Worm (Caenorhabditis elegans) whole organism, L4 larva: ENCODE data around the gene mbl-1.

Experiments used
- F26F4.8 ChIP-seq: fragments of 200-800 bp; sonication (Bioruptor generic); conservative IDR thresholded peaks from 2 replicates; pipeline ENCODE4 v1.3.6; 2022; ENCODE audit warnings: missing genetic modification characterization, missing compliant biosample characterization
- F37D6.2 ChIP-seq: sonication (generic microtip); optimal IDR thresholded peaks from 2 replicates; lab custom pipeline; 2016; ENCODE audit warnings: mild to moderate bottlenecking, missing genetic modification characterization, missing compliant biosample characterization
- F49E8.2 ChIP-seq: sonication (generic microtip); optimal IDR thresholded peaks from 2 replicates; lab custom pipeline; 2016; ENCODE audit warnings: missing compliant biosample characterization, mild to moderate bottlenecking, missing genetic modification characterization, borderline replicate concordance
- R02D3.7 ChIP-seq: fragments of 150-350 bp; sonication (generic microtip); optimal IDR thresholded peaks from 3 replicates; lab custom pipeline; 2014; ENCODE audit warnings: missing biosample characterization, missing genetic modification characterization
- T26A8.4 ChIP-seq: fragments of 200-800 bp; sonication (Bioruptor generic); IDR thresholded peaks from 2 replicates; pipeline ENCODE4 v1.3.6; 2022; ENCODE audit warnings: missing genetic modification characterization, missing compliant biosample characterization
- Y105C5A.15 ChIP-seq: fragments of 200-800 bp; sonication (Bioruptor generic); IDR thresholded peaks from 2 replicates; pipeline ENCODE4 v1.3.6; 2022; ENCODE audit warnings: missing genetic modification characterization, missing compliant biosample characterization
- Y48G9A.11 ChIP-seq: fragments of 200-800 bp; sonication (Bioruptor generic); IDR thresholded peaks from 2 replicates; pipeline ENCODE4 v1.3.6; 2022; ENCODE audit warnings: missing genetic modification reagents, missing genetic modification characterization, missing compliant biosample characterization
- Y75B8A.6 ChIP-seq: fragments of 200-800 bp; sonication (Bioruptor generic); IDR thresholded peaks from 2 replicates; pipeline ENCODE4 v1.3.6; 2022; ENCODE audit warnings: missing genetic modification reagents, missing genetic modification characterization, missing compliant biosample characterization
- aha-1 ChIP-seq: fragments of 150-350 bp; peaks from one replicate; lab custom pipeline; 2014; ENCODE audit warnings: missing biosample characterization, missing genetic modification characterization
- ama-1 ChIP-seq: fragments of 150-350 bp; optimal IDR thresholded peaks from 2 replicates; lab custom pipeline; 2014; ENCODE audit warnings: inconsistent platforms, mixed read lengths
- ceh-32 ChIP-seq: sonication (generic microtip); optimal IDR thresholded peaks from 2 replicates; lab custom pipeline; 2016; ENCODE audit warnings: mild to moderate bottlenecking, missing genetic modification characterization, missing compliant biosample characterization; ENCODE audit not compliant: poor library complexity
- ceh-44 ChIP-seq: fragments of 200-800 bp; sonication (Bioruptor generic); IDR thresholded peaks from 2 replicates; pipeline ENCODE4 v1.3.6; 2022; ENCODE audit warnings: missing genetic modification reagents, missing genetic modification characterization, missing compliant biosample characterization
- ces-1 ChIP-seq: fragments of 150-350 bp; sonication (generic microtip); optimal IDR thresholded peaks from 4 replicates; lab custom pipeline; 2014; ENCODE audit warnings: missing biosample characterization, missing genetic modification reagents, missing genetic modification characterization
- ctbp-1 ChIP-seq: fragments of 200-800 bp; sonication (Bioruptor generic); IDR thresholded peaks from 2 replicates; pipeline ENCODE4 v1.3.6; 2022; ENCODE audit warnings: missing genetic modification reagents, missing genetic modification characterization, missing compliant biosample characterization
- dmd-6 ChIP-seq: fragments of 200-800 bp; sonication (Bioruptor generic); IDR thresholded peaks from 2 replicates; pipeline ENCODE4 v1.3.6; 2022; ENCODE audit warnings: missing genetic modification reagents, missing genetic modification characterization, missing compliant biosample characterization
- dmd-8 ChIP-seq: fragments of 200-800 bp; sonication (Bioruptor generic); IDR thresholded peaks from 2 replicates; pipeline ENCODE4 v1.3.6; 2022; ENCODE audit warnings: missing genetic modification characterization, missing compliant biosample characterization
- duxl-1 ChIP-seq: sonication (generic microtip); optimal IDR thresholded peaks from 2 replicates; lab custom pipeline; 2016; ENCODE audit warnings: mild to moderate bottlenecking, missing genetic modification characterization, moderate library complexity, missing compliant biosample characterization; ENCODE audit not compliant: poor library complexity
- egl-43 ChIP-seq: fragments of 200-800 bp; sonication (Bioruptor generic); IDR thresholded peaks from 2 replicates; pipeline ENCODE4 v1.3.6; 2022; ENCODE audit warnings: missing genetic modification reagents, missing genetic modification characterization, missing compliant biosample characterization
- fkh-10 ChIP-seq: fragments of 150-350 bp; optimal IDR thresholded peaks from 2 replicates; lab custom pipeline; 2014; ENCODE audit warnings: missing biosample characterization, missing genetic modification reagents, missing genetic modification characterization
- fos-1 ChIP-seq: fragments of 150-350 bp; optimal IDR thresholded peaks from 2 replicates; lab custom pipeline; 2014; ENCODE audit warnings: missing biosample characterization, missing genetic modification characterization
- hif-1 ChIP-seq, 2 experiments: sonication (generic microtip); optimal IDR thresholded peaks; 2 replicates each; lab custom pipeline; 2016 to 2017; ENCODE audit warnings: missing compliant biosample characterization in 2 of 2, missing genetic modification characterization in 2 of 2, missing genetic modification reagents in 2 of 2, missing genotype in 2 of 2, mild to moderate bottlenecking in 1 of 2
- hmg-1.1 ChIP-seq: fragments of 200-800 bp; sonication (Bioruptor generic); IDR thresholded peaks from 2 replicates; pipeline ENCODE4 v1.3.6; 2022; ENCODE audit warnings: missing genetic modification reagents, missing genetic modification characterization, missing compliant biosample characterization
- lim-7 ChIP-seq: fragments of 200-800 bp; sonication (Bioruptor generic); IDR thresholded peaks from 2 replicates; pipeline ENCODE4 v1.3.6; 2022; ENCODE audit warnings: missing genetic modification characterization, missing compliant biosample characterization
- lin-13 ChIP-seq: fragments of 150-350 bp; optimal IDR thresholded peaks from 2 replicates; lab custom pipeline; 2014; ENCODE audit warnings: missing biosample characterization, missing genetic modification reagents, missing genetic modification characterization
- lin-29 ChIP-seq: fragments of 200-800 bp; sonication (Bioruptor generic); IDR thresholded peaks from 2 replicates; pipeline ENCODE4 v1.3.6; 2022; ENCODE audit warnings: missing genetic modification reagents, missing genetic modification characterization, missing compliant biosample characterization
- lsy-2 ChIP-seq, 2 experiments: fragments of 150-350 bp in 1 of 2; sonication (generic microtip) in 1 of 2; optimal IDR thresholded peaks; 2 replicates each; lab custom pipeline; 2014 to 2017; ENCODE audit warnings: missing biosample characterization in 2 of 2, missing genetic modification characterization in 2 of 2
- nhr-102 ChIP-seq: sonication (generic microtip); optimal IDR thresholded peaks from 2 replicates; lab custom pipeline; 2016; ENCODE audit warnings: mild to moderate bottlenecking, missing genetic modification characterization, moderate library complexity, missing compliant biosample characterization
- nhr-237 ChIP-seq: sonication (generic microtip); optimal IDR thresholded peaks from 2 replicates; lab custom pipeline; 2017; ENCODE audit warnings: missing biosample characterization, missing genetic modification characterization
- saeg-2 ChIP-seq: fragments of 200-800 bp; sonication (Bioruptor generic); IDR thresholded peaks from 2 replicates; pipeline ENCODE4 v1.3.6; 2022; ENCODE audit warnings: missing genetic modification reagents, missing genetic modification characterization, missing compliant biosample characterization
- set-16 ChIP-seq: fragments of 200-800 bp; sonication (Bioruptor generic); IDR thresholded peaks from 2 replicates; pipeline ENCODE4 v1.3.6; 2022; ENCODE audit warnings: missing genetic modification reagents, missing genetic modification characterization, missing compliant biosample characterization
- snpc-4 ChIP-seq: fragments of 150-350 bp; optimal IDR thresholded peaks from 2 replicates; lab custom pipeline; 2014; ENCODE audit warnings: missing biosample characterization, missing genetic modification characterization

Gene mbl-1

ce11 chrX:17003473-17004123 lies 25.2 kb downstream of the mbl-1 start (continued):
- TF ChIP-seq nhr-102 (no peak), Y75B8A.6 (no peak), fkh-10 (GFP tag; lab: Kevin White, UChicago) (no peak), R02D3.7 (tag; lab: Kevin White, UChicago) (no peak), ces-1 (GFP tag; lab: Kevin White, UChicago) (peak; percentile 49), egl-43 (no peak), ceh-32 (tag; lab: Kevin White, UChicago) (no peak), aha-1 (tag; lab: Kevin White, UChicago) (peak; percentile 91), lsy-2 (tag; optimal IDR thresholded peaks at IDR 0.05; lab: Kevin White, UChicago) (peak in 1 of 2 experiments; percentile 13), snpc-4 (tag; lab: Kevin White, UChicago) (no peak), F49E8.2 (tag; lab: Kevin White, UChicago) (no peak)

ce11 chrX:17006843-17007242 lies 28.4 kb downstream of the mbl-1 start:
- TF ChIP-seq egl-43 (0 out of 2 replicates have a peak, but pooled peaks have one; percentile 35), set-16 (GFP tag; lab: Robert Waterston, UW) (peak; percentile 84), lim-7 (GFP tag; lab: Robert Waterston, UW) (no peak)
- TF ChIP-seq, all 104 proteins: peak for 2

- TF ChIP-seq saeg-2 (GFP tag; lab: Robert Waterston, UW) (no peak), duxl-1 (tag; lab: Kevin White, UChicago) (no peak), nhr-102 (no peak), ctbp-1 (GFP tag; lab: Robert Waterston, UW) (no peak), fos-1 (tag; lab: Kevin White, UChicago) (no peak), lin-29 (GFP tag; lab: Robert Waterston, UW) (no peak)
These were observed 34.8 kb downstream of the mbl-1 start, which contains the start of gene F35B3.3 for ce11 chrX:17013162-17013561. Gene F35B3.3 (plus strand): TSS chrX:17013462.

DNA sequence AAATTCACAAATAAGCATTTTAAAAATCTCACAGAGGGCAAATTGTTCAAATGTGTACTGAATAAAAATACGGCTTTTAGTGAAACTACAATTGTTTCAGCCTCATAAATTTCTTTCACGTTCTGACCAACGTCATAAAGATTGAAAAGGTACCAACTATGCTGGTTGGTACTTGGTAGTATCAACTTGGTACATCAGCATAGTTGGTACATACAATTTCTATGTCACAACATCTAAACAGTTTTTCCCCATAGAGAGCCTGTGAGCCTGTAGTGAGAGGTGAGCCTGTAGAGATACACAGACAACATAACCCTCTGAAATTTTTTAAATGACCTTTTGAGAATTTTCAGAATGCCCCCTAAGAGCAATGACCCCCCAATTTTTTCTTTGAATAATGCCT lies 40.7 kb downstream of the mbl-1 start:
- TF ChIP-seq aha-1 (tag; lab: Kevin White, UChicago) (peak; percentile 91), hmg-1.1 (GFP tag; lab: Robert Waterston, UW) (no peak)

DNA sequence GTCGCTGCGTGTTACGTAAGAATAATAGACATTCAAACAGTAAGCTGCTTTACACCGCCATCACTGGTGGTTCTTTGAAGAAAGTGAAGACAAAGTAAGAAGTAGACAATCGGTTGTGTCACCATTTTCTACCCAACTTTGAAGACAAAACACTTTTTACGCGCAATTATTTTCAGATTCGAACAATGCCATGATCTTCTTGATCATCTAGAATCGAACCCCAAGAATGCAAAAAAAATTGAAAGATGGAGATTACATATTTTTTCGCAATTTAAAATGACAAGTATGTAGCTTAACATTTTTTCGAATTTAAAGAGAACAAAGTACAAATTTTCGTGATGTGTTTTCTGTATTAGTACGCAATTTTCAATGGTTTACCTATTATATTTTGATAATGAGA lies 42.5 kb downstream of the mbl-1 start, which contains the start of gene F35B3.4:
Gene F35B3.4, minus strand, starts transcription at position 101 of the 400 bp plus-strand sequence.
- TF ChIP-seq dmd-6 (GFP tag; lab: Robert Waterston, UW) (no peak), ama-1 (lab: Kevin White, UChicago) (no peak), Y48G9A.11 (GFP tag; lab: Robert Waterston, UW) (no peak), Y105C5A.15 (GFP tag; lab: Robert Waterston, UW) (no peak), T26A8.4 (no peak), dmd-8 (GFP tag; lab: Robert Waterston, UW) (no peak), hif-1 (tag; optimal IDR thresholded peaks at IDR 0.05; lab: Kevin White, UChicago) (no peak), set-16 (GFP tag; lab: Robert Waterston, UW) (no peak), lsy-2 (tag; optimal IDR thresholded peaks at IDR 0.05; lab: Kevin White, UChicago) (no peak), F26F4.8 (no peak), ceh-44 (GFP tag; lab: Robert Waterston, UW) (no peak), F37D6.2 (tag; lab: Kevin White, UChicago) (no peak), lin-13 (no peak), nhr-237 (tag; lab: Kevin White, UChicago) (no peak)
